Worm (Caenorhabditis elegans) whole organism, mixed stage, embryonic: ENCODE data around the gene str-190.

Source experiments
- blmp-1 ChIP-seq: fragments of 150-350 bp; optimal IDR thresholded peaks from 2 replicates; lab custom pipeline; 2014; ENCODE audit warnings: missing biosample characterization, missing genetic modification characterization
- lin-13 ChIP-seq: fragments of 150-350 bp; optimal IDR thresholded peaks from 2 replicates; lab custom pipeline; 2014; ENCODE audit warnings: missing biosample characterization, missing genetic modification characterization
- lsy-2 ChIP-seq: fragments of 150-350 bp; optimal IDR thresholded peaks from 2 replicates; lab custom pipeline; 2014; ENCODE audit warnings: missing biosample characterization, missing genetic modification characterization
- mls-2 ChIP-seq: sonication (generic microtip); optimal IDR thresholded peaks from 2 replicates; lab custom pipeline; 2016; ENCODE audit warnings: mild to moderate bottlenecking, missing genetic modification characterization, moderate library complexity, missing compliant biosample characterization
- nhr-12 ChIP-seq: fragments of 150-350 bp; optimal IDR thresholded peaks from 2 replicates; lab custom pipeline; 2014; ENCODE audit warnings: missing biosample characterization, missing genetic modification characterization
- nhr-2 ChIP-seq: fragments of 150-350 bp; optimal IDR thresholded peaks from 2 replicates; lab custom pipeline; 2014; ENCODE audit warnings: missing biosample characterization, missing genetic modification characterization
- pha-4 ChIP-seq: fragments of 150-350 bp; optimal IDR thresholded peaks from 2 replicates; lab custom pipeline; 2018; ENCODE audit warnings: missing biosample characterization, missing genetic modification reagents, missing genetic modification characterization
- snpc-4 ChIP-seq: fragments of 150-350 bp; optimal IDR thresholded peaks from 2 replicates; lab custom pipeline; 2014; ENCODE audit warnings: missing biosample characterization, missing genetic modification characterization
- tbx-8 ChIP-seq: fragments of 200-800 bp; sonication (Bioruptor generic); optimal IDR thresholded peaks from 2 replicates; lab custom pipeline; 2018; ENCODE audit warnings: mild to moderate bottlenecking, missing genetic modification characterization, moderate library complexity, missing compliant biosample characterization
- unc-39 ChIP-seq: fragments of 150-350 bp; optimal IDR thresholded peaks from 2 replicates; lab custom pipeline; 2014; ENCODE audit warnings: missing biosample characterization, missing genetic modification characterization
- unc-62 ChIP-seq: fragments of 150-350 bp; optimal IDR thresholded peaks from 2 replicates; lab custom pipeline; 2014; ENCODE audit warnings: missing biosample characterization, missing genetic modification reagents, missing genetic modification characterization
- zip-8 ChIP-seq: fragments of 150-350 bp; optimal IDR thresholded peaks from 2 replicates; lab custom pipeline; 2014; ENCODE audit warnings: missing biosample characterization, missing genetic modification characterization
- ztf-11 ChIP-seq: fragments of 150-350 bp; optimal IDR thresholded peaks from 2 replicates; lab custom pipeline; 2014; ENCODE audit warnings: missing biosample characterization, missing genetic modification characterization

ce11 chrV:7480949-7481348 is 2.6 kb upstream of the str-190 start, which contains the start of gene C18B10.6:
- TF ChIP-seq blmp-1 (tag; lab: Kevin White, UChicago) (no peak), ztf-11 (tag; lab: Kevin White, UChicago) (no peak), unc-39 (no peak), zip-8 (no peak), pha-4 (tag; lab: Kevin White, UChicago) (no peak), snpc-4 (tag; lab: Kevin White, UChicago) (no peak), lin-13 (tag; lab: Kevin White, UChicago) (no peak), unc-62 (GFP tag; lab: Kevin White, UChicago) (no peak), nhr-12 (tag; lab: Kevin White, UChicago) (no peak), tbx-8 (no peak), mls-2 (tag; lab: Kevin White, UChicago) (no peak), lsy-2 (tag; lab: Kevin White, UChicago) (no peak), nhr-2 (tag; lab: Kevin White, UChicago) (no peak)
